Worm (Caenorhabditis elegans) whole organism, mixed stage, embryonic: ENCODE measurements around the gene R07E5.4.

ENCODE experiments used
- M03D4.4 ChIP-seq: sonication (generic microtip); optimal IDR thresholded peaks from 2 replicates; lab custom pipeline; 2017; ENCODE audit warnings: mild to moderate bottlenecking, missing genetic modification characterization, missing compliant biosample characterization
- bed-3 ChIP-seq: fragments of 200-800 bp; sonication (Bioruptor generic); optimal IDR thresholded peaks from 3 replicates; lab custom pipeline; 2018; ENCODE audit warnings: mild to moderate bottlenecking, missing genetic modification characterization, moderate library complexity, missing compliant biosample characterization
- blmp-1 ChIP-seq: fragments of 150-350 bp; optimal IDR thresholded peaks from 2 replicates; lab custom pipeline; 2014; ENCODE audit warnings: missing biosample characterization, missing genetic modification characterization
- ceh-43 ChIP-seq: fragments of 200-800 bp; sonication (Bioruptor generic); optimal IDR thresholded peaks from 2 replicates; lab custom pipeline; 2018; ENCODE audit warnings: mild to moderate bottlenecking, missing genetic modification characterization, moderate library complexity, missing compliant biosample characterization
- ceh-83 ChIP-seq: fragments of 200-800 bp; sonication (Bioruptor generic); optimal IDR thresholded peaks from 2 replicates; lab custom pipeline; 2018; ENCODE audit warnings: mild to moderate bottlenecking, missing genetic modification characterization, missing compliant biosample characterization
- ces-1 ChIP-seq: fragments of 150-350 bp; optimal IDR thresholded peaks from 2 replicates; lab custom pipeline; 2014; ENCODE audit warnings: missing biosample characterization, missing genetic modification reagents, missing genetic modification characterization
- cnd-1 ChIP-seq: fragments of 200-800 bp; sonication (Bioruptor generic); optimal IDR thresholded peaks from 2 replicates; lab custom pipeline; 2018; ENCODE audit warnings: mild to moderate bottlenecking, missing genetic modification characterization, missing compliant biosample characterization
- drap-1 ChIP-seq: fragments of 200-800 bp; sonication (Bioruptor generic); optimal IDR thresholded peaks from 3 replicates; lab custom pipeline; 2018; ENCODE audit warnings: mild to moderate bottlenecking, missing genetic modification characterization, missing compliant biosample characterization
- elt-1 ChIP-seq: sonication (generic microtip); optimal IDR thresholded peaks from 2 replicates; lab custom pipeline; 2017; ENCODE audit warnings: missing genetic modification characterization, mild to moderate bottlenecking, missing compliant biosample characterization, antibody characterized with exemption, moderate library complexity, borderline replicate concordance; ENCODE audit not compliant: insufficient read depth
- elt-3 ChIP-seq: fragments of 150-350 bp; optimal IDR thresholded peaks from 2 replicates; lab custom pipeline; 2014; ENCODE audit warnings: missing biosample characterization, missing genetic modification characterization
- flh-1 ChIP-seq: fragments of 200-800 bp; sonication (Bioruptor generic); optimal IDR thresholded peaks from 2 replicates; lab custom pipeline; 2018; ENCODE audit warnings: mild to moderate bottlenecking, missing genetic modification characterization, moderate library complexity, missing compliant biosample characterization
- ham-2 ChIP-seq: fragments of 200-800 bp; sonication (Bioruptor generic); optimal IDR thresholded peaks from 2 replicates; lab custom pipeline; 2018; ENCODE audit warnings: mild to moderate bottlenecking, missing genetic modification characterization, missing compliant biosample characterization
- hlh-1 ChIP-seq: fragments of 150-350 bp; optimal IDR thresholded peaks from 2 replicates; lab custom pipeline; 2014; ENCODE audit warnings: missing biosample characterization, missing genetic modification reagents, missing genetic modification characterization
- lin-13 ChIP-seq: fragments of 150-350 bp; optimal IDR thresholded peaks from 2 replicates; lab custom pipeline; 2014; ENCODE audit warnings: missing biosample characterization, missing genetic modification characterization
- lin-32 ChIP-seq: fragments of 200-800 bp; sonication (Bioruptor generic); optimal IDR thresholded peaks from 2 replicates; lab custom pipeline; 2018; ENCODE audit warnings: mild to moderate bottlenecking, missing genetic modification characterization, missing compliant biosample characterization
- lsy-2 ChIP-seq: fragments of 150-350 bp; optimal IDR thresholded peaks from 2 replicates; lab custom pipeline; 2014; ENCODE audit warnings: missing biosample characterization, missing genetic modification characterization
- mab-5 ChIP-seq: fragments of 150-350 bp; optimal IDR thresholded peaks from 2 replicates; lab custom pipeline; 2014; ENCODE audit warnings: missing biosample characterization, missing genetic modification characterization
- mep-1 ChIP-seq: fragments of 150-350 bp; optimal IDR thresholded peaks from 2 replicates; lab custom pipeline; 2017; ENCODE audit warnings: missing biosample characterization, missing genetic modification reagents, missing genetic modification characterization, inconsistent platforms
- mls-2 ChIP-seq: sonication (generic microtip); optimal IDR thresholded peaks from 2 replicates; lab custom pipeline; 2016; ENCODE audit warnings: mild to moderate bottlenecking, missing genetic modification characterization, moderate library complexity, missing compliant biosample characterization
- nhr-12 ChIP-seq: fragments of 150-350 bp; optimal IDR thresholded peaks from 2 replicates; lab custom pipeline; 2014; ENCODE audit warnings: missing biosample characterization, missing genetic modification characterization
- nhr-2 ChIP-seq: fragments of 150-350 bp; optimal IDR thresholded peaks from 2 replicates; lab custom pipeline; 2014; ENCODE audit warnings: missing biosample characterization, missing genetic modification characterization
- nhr-237 ChIP-seq: fragments of 150-350 bp; optimal IDR thresholded peaks from 2 replicates; lab custom pipeline; 2014; ENCODE audit warnings: missing biosample characterization, missing genetic modification characterization
- nhr-28 ChIP-seq: fragments of 150-350 bp; optimal IDR thresholded peaks from 2 replicates; lab custom pipeline; 2014; ENCODE audit warnings: missing biosample characterization, missing genetic modification characterization
- nhr-76 ChIP-seq: sonication (generic microtip); optimal IDR thresholded peaks from 2 replicates; lab custom pipeline; 2017; ENCODE audit warnings: missing biosample characterization, missing genetic modification characterization
- pha-4 ChIP-seq: fragments of 150-350 bp; optimal IDR thresholded peaks from 2 replicates; lab custom pipeline; 2018; ENCODE audit warnings: missing biosample characterization, missing genetic modification reagents, missing genetic modification characterization
- sem-2 ChIP-seq: fragments of 200-800 bp; sonication (Bioruptor generic); optimal IDR thresholded peaks from 2 replicates; lab custom pipeline; 2018; ENCODE audit warnings: mild to moderate bottlenecking, missing genetic modification characterization, missing compliant biosample characterization
- snpc-4 ChIP-seq: fragments of 150-350 bp; optimal IDR thresholded peaks from 2 replicates; lab custom pipeline; 2014; ENCODE audit warnings: missing biosample characterization, missing genetic modification characterization
- sptf-1 ChIP-seq: sonication (generic microtip); optimal IDR thresholded peaks from 2 replicates; lab custom pipeline; 2017; ENCODE audit warnings: mild to moderate bottlenecking, missing genetic modification characterization, moderate library complexity, missing compliant biosample characterization
- tbx-8 ChIP-seq: fragments of 200-800 bp; sonication (Bioruptor generic); optimal IDR thresholded peaks from 2 replicates; lab custom pipeline; 2018; ENCODE audit warnings: mild to moderate bottlenecking, missing genetic modification characterization, moderate library complexity, missing compliant biosample characterization
- unc-120 ChIP-seq: sonication (generic microtip); optimal IDR thresholded peaks from 2 replicates; lab custom pipeline; 2017; ENCODE audit warnings: missing genetic modification characterization, missing compliant biosample characterization; ENCODE audit not compliant: poor library complexity, severe bottlenecking
- unc-62 ChIP-seq: fragments of 150-350 bp; optimal IDR thresholded peaks from 2 replicates; lab custom pipeline; 2014; ENCODE audit warnings: missing biosample characterization, missing genetic modification reagents, missing genetic modification characterization
- zip-8 ChIP-seq: fragments of 150-350 bp; optimal IDR thresholded peaks from 2 replicates; lab custom pipeline; 2014; ENCODE audit warnings: missing biosample characterization, missing genetic modification characterization
- ztf-11 ChIP-seq: fragments of 150-350 bp; optimal IDR thresholded peaks from 2 replicates; lab custom pipeline; 2014; ENCODE audit warnings: missing biosample characterization, missing genetic modification characterization

Gene R07E5.4

DNA sequence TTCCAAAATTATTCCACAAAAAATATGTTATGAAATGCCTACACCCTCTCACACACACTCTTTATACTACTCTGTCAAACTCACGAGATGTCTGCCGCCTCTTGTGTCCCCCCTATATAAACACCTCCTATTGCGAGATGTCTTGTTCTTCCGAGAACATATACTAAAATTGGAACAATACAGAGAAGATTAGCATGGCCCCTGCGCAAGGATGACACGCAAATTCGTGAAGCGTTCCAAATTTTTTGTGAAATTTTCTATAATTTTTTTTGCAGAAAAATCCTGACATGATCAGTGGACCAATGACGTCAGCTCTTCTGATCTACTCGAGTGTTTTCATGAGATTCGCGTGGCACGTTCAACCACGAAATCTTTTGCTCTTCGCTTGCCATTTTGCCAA, 19.4 kb downstream of the R07E5.4 start:
- peak; percentile 64 for TF ChIP-seq drap-1 (GFP tag; lab: Kevin White, UChicago)
- peak; percentile 7 for TF ChIP-seq ham-2
- peak; percentile 7 for TF ChIP-seq unc-120 (tag; lab: Kevin White, UChicago)
- TF ChIP-seq bed-3 = peak; percentile 30
- TF ChIP-seq cnd-1 = peak; percentile 62
- peak; percentile 18 for TF ChIP-seq lsy-2
- TF ChIP-seq mls-2 = peak; percentile 20
- TF ChIP-seq sptf-1 (tag; lab: Kevin White, UChicago) = peak; percentile 61
- TF ChIP-seq M03D4.4 (tag; lab: Kevin White, UChicago) = peak; percentile 46
- TF ChIP-seq ces-1 (GFP tag; lab: Kevin White, UChicago) = peak; percentile 12
- TF ChIP-seq sem-2 = peak; percentile 54

DNA sequence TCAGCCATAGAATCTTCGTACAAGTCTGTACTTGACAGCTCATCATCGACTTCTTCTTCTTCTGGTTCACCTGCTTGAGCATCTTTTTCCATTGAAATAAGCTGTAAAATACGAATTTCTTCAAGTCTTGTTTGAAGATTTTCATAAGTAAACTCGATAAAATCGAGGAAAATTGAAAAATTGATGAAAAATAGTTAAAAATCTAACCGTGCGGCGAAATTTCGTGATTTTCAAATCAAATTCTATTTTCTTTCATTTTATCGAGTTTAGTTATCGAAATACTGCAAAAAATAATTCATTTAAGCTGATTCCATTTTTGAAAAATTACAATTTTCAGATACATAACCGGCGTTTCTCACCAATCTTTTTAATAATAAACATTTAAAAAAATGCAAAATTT, 20.5 kb downstream of the R07E5.4 start, which contains the start of gene R07E5.11:
Gene R07E5.11, minus strand, starts transcription at position 101 of the 400 bp plus-strand sequence.
- TF ChIP-seq lin-32 (GFP tag; lab: Kevin White, UChicago) (no peak), nhr-76 (tag; lab: Kevin White, UChicago) (no peak), elt-1 (tag; lab: Kevin White, UChicago) (no peak), M03D4.4 (tag; lab: Kevin White, UChicago) (no peak), snpc-4 (tag; lab: Kevin White, UChicago) (no peak), ceh-43 (GFP tag; lab: Kevin White, UChicago) (no peak), mab-5 (tag; lab: Kevin White, UChicago) (no peak), tbx-8 (no peak)

ce11 chrIII:4417956-4418355, 23.4 kb downstream of the R07E5.4 start, which contains the start of the genes R07E5.19 and pdcd-2:
Gene R07E5.19, minus strand, starts transcription at chrIII:4418056.
Gene pdcd-2, minus strand, starts transcription at chrIII:4418057.
- TF ChIP-seq ceh-43 (GFP tag; lab: Kevin White, UChicago) (no peak), pha-4 (no peak), mep-1 (tag; lab: Kevin White, UChicago) (no peak), tbx-8 (no peak), mls-2 (no peak)

DNA sequence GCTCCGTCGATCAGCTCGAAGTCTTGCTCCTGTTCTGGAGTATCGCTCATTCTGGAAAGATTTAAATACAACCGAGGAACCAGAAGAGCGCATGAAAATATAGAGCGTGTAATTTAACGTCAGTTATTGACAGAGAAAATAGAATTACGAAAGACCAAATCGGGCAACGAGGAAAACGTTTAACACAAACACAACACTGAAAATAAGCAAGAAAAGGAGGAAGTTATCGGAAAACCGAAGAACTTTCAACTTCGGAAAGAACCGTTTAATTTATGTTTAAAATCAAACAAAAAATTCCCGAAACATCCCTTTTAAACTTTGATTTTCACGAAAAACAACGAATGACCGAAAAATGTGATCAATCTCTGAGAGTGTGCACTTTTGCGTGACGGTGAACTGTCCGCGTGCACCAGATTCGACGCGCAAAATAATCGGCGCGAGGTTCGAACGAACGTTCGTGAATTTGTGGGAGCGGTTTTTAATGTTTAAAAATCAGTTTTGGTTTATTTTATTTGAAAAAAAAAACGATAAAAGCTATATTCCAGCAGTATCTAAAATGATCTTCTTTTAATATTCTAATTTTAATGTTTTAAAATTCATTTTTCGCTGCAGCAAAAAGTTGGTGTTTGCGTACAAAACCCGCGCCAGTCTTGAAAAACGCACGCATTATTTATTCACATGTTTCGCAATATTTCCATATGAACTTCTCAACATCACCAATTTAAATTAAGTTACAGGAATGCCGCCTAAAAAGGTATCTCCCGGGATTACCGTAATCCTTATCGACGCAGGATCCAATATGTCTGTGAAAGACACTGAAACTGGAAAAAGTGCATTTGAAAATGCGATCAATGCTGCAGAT, 24.8 kb downstream of the R07E5.4 start, which contains the start of the genes R07E5.7 and cku-80:
Gene R07E5.7, minus strand, starts transcription at position 51 of the 862 bp plus-strand sequence.
Gene cku-80, plus strand, starts transcription at position 732 of the 862 bp plus-strand sequence.
- TF ChIP-seq ceh-83 (GFP tag; lab: Kevin White, UChicago) (peak; percentile 48), lsy-2 (peak; percentile 71), sptf-1 (tag; lab: Kevin White, UChicago) (no peak), ces-1 (GFP tag; lab: Kevin White, UChicago) (peak; percentile 30), mep-1 (tag; lab: Kevin White, UChicago) (peak; percentile 52), M03D4.4 (tag; lab: Kevin White, UChicago) (peak; percentile 6), nhr-237 (tag; lab: Kevin White, UChicago) (peak; percentile 40), hlh-1 (tag; lab: Kevin White, UChicago) (no peak)
- TF ChIP-seq, all 35 proteins: peak for 6

DNA sequence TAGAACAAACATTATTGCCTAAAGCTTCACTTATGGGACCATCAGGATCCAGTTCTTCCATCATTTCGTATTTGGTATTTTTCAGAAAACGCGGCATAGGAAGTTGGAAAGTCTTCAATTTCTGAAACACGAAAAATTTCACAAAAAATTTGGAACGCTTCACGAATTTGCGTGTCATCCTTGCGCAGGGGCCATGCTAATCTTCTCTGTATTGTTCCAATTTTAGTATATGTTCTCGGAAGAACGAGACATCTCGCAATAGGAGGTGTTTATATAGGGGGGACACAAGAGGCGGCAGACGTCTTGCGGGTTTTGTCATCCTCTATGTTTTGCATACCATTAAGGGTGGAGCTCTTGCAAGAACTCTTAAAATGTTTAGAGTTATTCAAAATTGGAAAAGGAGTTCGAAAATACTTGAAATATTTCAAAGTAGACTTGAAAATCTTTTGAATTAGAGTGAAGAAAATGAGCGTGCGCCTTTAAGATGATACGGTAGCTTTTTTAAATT, 32.2 kb downstream of the R07E5.4 start:
- TF ChIP-seq flh-1 (GFP tag; lab: Kevin White, UChicago) (peak; percentile 28), unc-120 (tag; lab: Kevin White, UChicago) (peak; percentile 60), mls-2 (peak; percentile 79), bed-3 (peak; percentile 52), sem-2 (peak; percentile 59), drap-1 (GFP tag; lab: Kevin White, UChicago) (peak; percentile 73), ceh-83 (GFP tag; lab: Kevin White, UChicago) (peak; percentile 84), lin-32 (GFP tag; lab: Kevin White, UChicago) (peak; percentile 62), ceh-43 (GFP tag; lab: Kevin White, UChicago) (peak; percentile 70), cnd-1 (peak; percentile 75), tbx-8 (peak; percentile 42), M03D4.4 (tag; lab: Kevin White, UChicago) (peak; percentile 62), sptf-1 (tag; lab: Kevin White, UChicago) (peak; percentile 82)

- TF ChIP-seq ztf-11 (tag; lab: Kevin White, UChicago) = no peak
- TF ChIP-seq blmp-1 (tag; lab: Kevin White, UChicago) = no peak
- no peak for TF ChIP-seq nhr-237 (tag; lab: Kevin White, UChicago)
- TF ChIP-seq unc-62 (GFP tag; lab: Kevin White, UChicago) = no peak
- peak; percentile 61 for TF ChIP-seq M03D4.4 (tag; lab: Kevin White, UChicago)
- no peak for TF ChIP-seq elt-1 (tag; lab: Kevin White, UChicago)
- peak; percentile 50 for TF ChIP-seq sptf-1 (tag; lab: Kevin White, UChicago)
- no peak for TF ChIP-seq nhr-28 (tag; lab: Kevin White, UChicago)
- TF ChIP-seq drap-1 (GFP tag; lab: Kevin White, UChicago) = peak; percentile 45
- TF ChIP-seq zip-8 = no peak
- no peak for TF ChIP-seq snpc-4 (tag; lab: Kevin White, UChicago)
- peak; percentile 27 for TF ChIP-seq mls-2
- no peak for TF ChIP-seq elt-3 (tag; lab: Kevin White, UChicago)
- peak; percentile 36 for TF ChIP-seq sem-2
- TF ChIP-seq ceh-83 (GFP tag; lab: Kevin White, UChicago) = peak; percentile 57
- TF ChIP-seq ces-1 (GFP tag; lab: Kevin White, UChicago) = no peak
- TF ChIP-seq lin-13 (tag; lab: Kevin White, UChicago) = no peak
- TF ChIP-seq nhr-2 = no peak
- TF ChIP-seq mab-5 (tag; lab: Kevin White, UChicago) = no peak
- TF ChIP-seq mep-1 (tag; lab: Kevin White, UChicago) = no peak
- TF ChIP-seq ceh-43 (GFP tag; lab: Kevin White, UChicago) = no peak
- no peak for TF ChIP-seq nhr-12 (tag; lab: Kevin White, UChicago)
- peak; percentile 39 for TF ChIP-seq lin-32 (GFP tag; lab: Kevin White, UChicago)
These were observed 34.2 kb downstream of the R07E5.4 start for ce11 chrIII:4428797-4429196.
